Worm (Caenorhabditis elegans) whole organism, young adult: ENCODE measurements around the gene C48B4.10.
A peak's percentile ranks its signal among the peaks of the same experiment; 100 is the strongest.

ENCODE experiments used
- B0019.2 ChIP-seq: fragments of 200-800 bp; sonication (Bioruptor generic); conservative IDR thresholded peaks from 2 replicates; pipeline ENCODE4 v1.3.6; 2022; ENCODE audit warnings: missing genetic modification reagents, missing genetic modification characterization, missing compliant biosample characterization
- B0261.1 ChIP-seq: sonication (generic microtip); optimal IDR thresholded peaks from 2 replicates; lab custom pipeline; 2016; ENCODE audit warnings: mild to moderate bottlenecking, missing genetic modification characterization, moderate library complexity, missing compliant biosample characterization
- F33H1.4 ChIP-seq: fragments of 200-800 bp; sonication (Bioruptor generic); IDR thresholded peaks from 2 replicates; pipeline ENCODE4 v1.3.6; 2022; ENCODE audit warnings: missing genetic modification reagents, missing genetic modification characterization, missing compliant biosample characterization
- F57C9.4 ChIP-seq: sonication (generic microtip); optimal IDR thresholded peaks from 2 replicates; lab custom pipeline; 2017; ENCODE audit warnings: mild to moderate bottlenecking, missing genetic modification characterization, missing compliant biosample characterization
- T26A5.8 ChIP-seq: sonication (generic microtip); optimal IDR thresholded peaks from 2 replicates; lab custom pipeline; 2016; ENCODE audit warnings: missing genetic modification characterization, missing compliant biosample characterization
- Y95B8A.8 ChIP-seq: fragments of 200-800 bp; sonication (Bioruptor generic); IDR thresholded peaks from 2 replicates; pipeline ENCODE4 v1.3.6; 2022; ENCODE audit warnings: missing genetic modification reagents, missing genetic modification characterization, missing compliant biosample characterization
- ama-1 ChIP-seq, 3 experiments: fragments of 150-350 bp in 1 of 3; sonication (generic microtip) in 2 of 3; optimal IDR thresholded peaks; 2 replicates each; lab custom pipeline; 2014 to 2018; ENCODE audit warnings: missing biosample characterization in 2 of 3, missing genetic modification characterization in 2 of 3, missing genetic modification reagents in 2 of 3
- atf-7 ChIP-seq: sonication (generic microtip); optimal IDR thresholded peaks from 2 replicates; lab custom pipeline; 2017; ENCODE audit warnings: mild to moderate bottlenecking, missing genetic modification characterization, missing compliant biosample characterization
- attf-5 ChIP-seq: fragments of 200-800 bp; sonication (Bioruptor generic); optimal IDR thresholded peaks from 2 replicates; lab custom pipeline; 2018; ENCODE audit warnings: mild to moderate bottlenecking, missing genetic modification characterization, missing compliant biosample characterization
- cebp-1 ChIP-seq, 2 experiments: fragments of 200-800 bp in 1 of 2; sonication (Bioruptor generic) in 1 of 2; sonication (generic microtip) in 1 of 2; IDR thresholded peaks in 1 of 2; optimal IDR thresholded peaks in 1 of 2; 2 replicates each; pipeline versions ENCODE4 v1.3.6 to Lab custom; 2017 to 2022; ENCODE audit warnings: missing compliant biosample characterization in 2 of 2, missing genetic modification characterization in 2 of 2, mild to moderate bottlenecking in 1 of 2, missing genetic modification reagents in 1 of 2, moderate library complexity in 1 of 2
- cebp-2 ChIP-seq: fragments of 200-800 bp; sonication (Bioruptor generic); IDR thresholded peaks from 2 replicates; pipeline ENCODE4 v1.3.6; 2022; ENCODE audit warnings: missing genetic modification characterization, missing compliant biosample characterization
- ceh-100 ChIP-seq: fragments of 200-800 bp; sonication (Bioruptor generic); IDR thresholded peaks from 2 replicates; pipeline ENCODE4 v1.3.6; 2022; ENCODE audit warnings: missing genetic modification reagents, missing genetic modification characterization, missing compliant biosample characterization
- ceh-58 ChIP-seq: fragments of 200-800 bp; sonication (Bioruptor generic); IDR thresholded peaks from 2 replicates; pipeline ENCODE4 v1.3.6; 2022; ENCODE audit warnings: missing genetic modification characterization, missing compliant biosample characterization
- die-1 ChIP-seq: sonication (generic microtip); optimal IDR thresholded peaks from 2 replicates; lab custom pipeline; 2016; ENCODE audit warnings: missing genotype, mild to moderate bottlenecking, missing genetic modification characterization, missing compliant biosample characterization
- dpff-1 ChIP-seq: sonication (generic microtip); optimal IDR thresholded peaks from 2 replicates; lab custom pipeline; 2017; ENCODE audit warnings: mild to moderate bottlenecking, missing genetic modification characterization, missing compliant biosample characterization
- efl-1 ChIP-seq: fragments of 150-350 bp; optimal IDR thresholded peaks from 2 replicates; lab custom pipeline; 2014; ENCODE audit warnings: missing biosample characterization, missing genetic modification reagents, missing genetic modification characterization
- ekl-4 ChIP-seq: fragments of 200-800 bp; sonication (Bioruptor generic); IDR thresholded peaks from 2 replicates; pipeline ENCODE4 v1.3.6; 2022; ENCODE audit warnings: missing genetic modification reagents, missing genetic modification characterization, missing compliant biosample characterization
- ets-4 ChIP-seq: fragments of 200-800 bp; sonication (Bioruptor generic); optimal IDR thresholded peaks from 2 replicates; lab custom pipeline; 2018; ENCODE audit warnings: mild to moderate bottlenecking, missing genetic modification characterization, missing compliant biosample characterization
- gei-17 ChIP-seq: fragments of 200-800 bp; sonication (Bioruptor generic); optimal IDR thresholded peaks from 2 replicates; lab custom pipeline; 2018; ENCODE audit warnings: mild to moderate bottlenecking, missing genetic modification characterization, missing compliant biosample characterization
- hlh-12 ChIP-seq: sonication (generic microtip); optimal IDR thresholded peaks from 2 replicates; lab custom pipeline; 2016; ENCODE audit warnings: missing genetic modification characterization, missing compliant biosample characterization
- hmg-1.2 ChIP-seq: fragments of 200-800 bp; sonication (Bioruptor generic); IDR thresholded peaks from 2 replicates; pipeline ENCODE4 v1.3.6; 2022; ENCODE audit warnings: missing genetic modification reagents, missing genetic modification characterization, missing compliant biosample characterization
- let-607 ChIP-seq, 2 experiments: fragments of 200-800 bp in 1 of 2; sonication (Bioruptor generic) in 1 of 2; sonication (generic microtip) in 1 of 2; optimal IDR thresholded peaks; 2 replicates each; lab custom pipeline; 2016 to 2018; ENCODE audit warnings: mild to moderate bottlenecking in 2 of 2, missing compliant biosample characterization in 2 of 2, missing genetic modification characterization in 2 of 2, moderate library complexity in 2 of 2, missing genotype in 1 of 2
- lin-35 ChIP-seq, 3 experiments: fragments of 150-350 bp in 2 of 3; sonication (generic microtip) in 1 of 3; optimal IDR thresholded peaks; 2 replicates each; lab custom pipeline; 2014 to 2018; ENCODE audit warnings: missing biosample characterization in 3 of 3, missing genetic modification characterization in 3 of 3, missing genetic modification reagents in 3 of 3
- lin-54 ChIP-seq: fragments of 200-800 bp; sonication (Bioruptor generic); optimal IDR thresholded peaks from 2 replicates; lab custom pipeline; 2018; ENCODE audit warnings: mild to moderate bottlenecking, missing genetic modification characterization, missing compliant biosample characterization
- lir-1 ChIP-seq: fragments of 200-800 bp; sonication (Bioruptor generic); conservative IDR thresholded peaks from 2 replicates; pipeline ENCODE4 v1.3.6; 2022; ENCODE audit warnings: missing genetic modification reagents, missing genetic modification characterization, missing compliant biosample characterization
- madf-10 ChIP-seq: sonication (generic microtip); optimal IDR thresholded peaks from 2 replicates; lab custom pipeline; 2016; ENCODE audit warnings: mild to moderate bottlenecking, missing genetic modification characterization, missing compliant biosample characterization
- mcd-1 ChIP-seq: fragments of 200-800 bp; sonication (Bioruptor generic); IDR thresholded peaks from 2 replicates; pipeline ENCODE4 v1.3.6; 2022; ENCODE audit warnings: missing genetic modification reagents, missing genetic modification characterization, missing compliant biosample characterization
- nfya-2 ChIP-seq: fragments of 200-800 bp; sonication (Bioruptor generic); IDR thresholded peaks from 2 replicates; pipeline ENCODE4 v1.3.6; 2022; ENCODE audit warnings: missing genetic modification reagents, missing genetic modification characterization, missing compliant biosample characterization
- nfyb-1 ChIP-seq: fragments of 200-800 bp; sonication (Bioruptor generic); IDR thresholded peaks from 2 replicates; pipeline ENCODE4 v1.3.6; 2022; ENCODE audit warnings: missing genetic modification reagents, missing genetic modification characterization, missing compliant biosample characterization
- pha-4 ChIP-seq: fragments of 150-350 bp; sonication (generic microtip); optimal IDR thresholded peaks from 2 replicates; lab custom pipeline; 2014; ENCODE audit warnings: missing biosample characterization, missing genetic modification reagents, missing genetic modification characterization
- tlf-1 ChIP-seq: fragments of 200-800 bp; sonication (Bioruptor generic); optimal IDR thresholded peaks from 2 replicates; lab custom pipeline; 2018; ENCODE audit warnings: mild to moderate bottlenecking, missing genetic modification characterization, missing compliant biosample characterization
- unc-130 ChIP-seq: sonication (generic microtip); optimal IDR thresholded peaks from 2 replicates; lab custom pipeline; 2016; ENCODE audit warnings: missing genetic modification reagents, missing genetic modification characterization, missing compliant biosample characterization
- zim-3 ChIP-seq: sonication (generic microtip); optimal IDR thresholded peaks from 2 replicates; lab custom pipeline; 2017; ENCODE audit warnings: mild to moderate bottlenecking, missing genetic modification characterization, moderate library complexity, missing compliant biosample characterization

C48B4.10 gene

ce11 chrIII:9583224-9583623 lies 18.9 kb upstream of the C48B4.10 start:
- no peak for TF ChIP-seq let-607 (tag; optimal IDR thresholded peaks at IDR 0.05; lab: Kevin White, UChicago)
- TF ChIP-seq hlh-12: no peak
- TF ChIP-seq ceh-100: no peak
- TF ChIP-seq lir-1: no peak
- TF ChIP-seq pha-4 (tag; lab: Kevin White, UChicago): no peak
- TF ChIP-seq ama-1 (optimal IDR thresholded peaks at IDR 0.05; lab: Kevin White, UChicago): no peak
- no peak for TF ChIP-seq ama-1 (GFP tag; optimal IDR thresholded peaks at IDR 0.05; lab: Kevin White, UChicago)
- TF ChIP-seq tlf-1: no peak
- no peak for TF ChIP-seq hmg-1.2
- no peak for TF ChIP-seq B0261.1 (tag; lab: Kevin White, UChicago)

ce11 chrIII:9582240-9582639 lies 17.9 kb upstream of the C48B4.10 start, which contains the start of gene C48B4.3:
Gene C48B4.3, minus strand, starts transcription at chrIII:9582388.
- TF ChIP-seq T26A5.8 (tag; lab: Kevin White, UChicago) (no peak), zim-3 (tag; lab: Kevin White, UChicago) (no peak), ama-1 (optimal IDR thresholded peaks at IDR 0.05; lab: Kevin White, UChicago) (no peak), ama-1 (GFP tag; optimal IDR thresholded peaks at IDR 0.05; lab: Kevin White, UChicago) (no peak)

- TF ChIP-seq cebp-1 (GFP tag; IDR thresholded peaks at IDR 0.05; lab: Robert Waterston, UW) (no peak), cebp-1 (tag; optimal IDR thresholded peaks at IDR 0.05; lab: Kevin White, UChicago) (peak; percentile 82), cebp-2 (GFP tag; lab: Robert Waterston, UW) (no peak), ets-4 (GFP tag; lab: Kevin White, UChicago) (no peak), attf-5 (GFP tag; lab: Kevin White, UChicago) (peak; percentile 18)
Measured at ce11 chrIII:9580039-9580891, 16.0 kb upstream of the C48B4.10 start, which contains the start of gene ced-7. Gene ced-7, minus strand, starts transcription at chrIII:9580089.

- TF ChIP-seq efl-1 (GFP tag; lab: Kevin White, UChicago) (peak; percentile 50), lin-35 (GFP tag; optimal IDR thresholded peaks at IDR 0.05; lab: Kevin White, UChicago) (peak in 1 of 3 experiments; percentile 26), let-607 (tag; optimal IDR thresholded peaks at IDR 0.05; lab: Kevin White, UChicago) (peak; percentile 73 to 95), nfyb-1 (GFP tag; lab: Robert Waterston, UW) (peak; percentile 99), gei-17 (GFP tag; lab: Kevin White, UChicago) (no peak), lin-54 (GFP tag; lab: Kevin White, UChicago) (peak; percentile 28), ceh-58 (GFP tag; lab: Robert Waterston, UW) (no peak), nfya-2 (GFP tag; lab: Robert Waterston, UW) (peak; percentile 98), unc-130 (GFP tag; lab: Kevin White, UChicago) (no peak), mcd-1 (GFP tag; lab: Robert Waterston, UW) (0 out of 2 replicates have a peak, but pooled peaks have one; percentile 12), ceh-100 (no peak), Y95B8A.8 (GFP tag; lab: Robert Waterston, UW) (no peak)
Measured at ce11 chrIII:9570869-9571268, 6.6 kb upstream of the C48B4.10 start.

- no peak for TF ChIP-seq madf-10 (tag; lab: Kevin White, UChicago)
- no peak for TF ChIP-seq ekl-4 (GFP tag; lab: Robert Waterston, UW)
- TF ChIP-seq F57C9.4 (tag; lab: Kevin White, UChicago): no peak
- TF ChIP-seq atf-7 (tag; lab: Kevin White, UChicago): no peak
- no peak for TF ChIP-seq B0019.2 (GFP tag; lab: Robert Waterston, UW)
- TF ChIP-seq F33H1.4 (GFP tag; lab: Robert Waterston, UW): no peak
- TF ChIP-seq attf-5 (GFP tag; lab: Kevin White, UChicago): no peak
- no peak for TF ChIP-seq dpff-1 (tag; lab: Kevin White, UChicago)
- no peak for TF ChIP-seq die-1 (tag; lab: Kevin White, UChicago)
Measured at ce11 chrIII:9568451-9568850, 4.1 kb upstream of the C48B4.10 start, which contains the start of gene C48B4.13. Gene C48B4.13, plus strand, starts transcription at chrIII:9568751.
